Worm (Caenorhabditis elegans) whole organism, L4 larva: ENCODE measurements around the gene poml-4.

ENCODE experiments used
- F26F4.8 ChIP-seq: fragments of 200-800 bp; sonication (Bioruptor generic); conservative IDR thresholded peaks from 2 replicates; pipeline ENCODE4 v1.3.6; 2022; ENCODE audit warnings: missing genetic modification characterization, missing compliant biosample characterization
- F37D6.2 ChIP-seq: sonication (generic microtip); optimal IDR thresholded peaks from 2 replicates; lab custom pipeline; 2016; ENCODE audit warnings: mild to moderate bottlenecking, missing genetic modification characterization, missing compliant biosample characterization
- F49E8.2 ChIP-seq: sonication (generic microtip); optimal IDR thresholded peaks from 2 replicates; lab custom pipeline; 2016; ENCODE audit warnings: missing compliant biosample characterization, mild to moderate bottlenecking, missing genetic modification characterization, borderline replicate concordance
- Y48G9A.11 ChIP-seq: fragments of 200-800 bp; sonication (Bioruptor generic); IDR thresholded peaks from 2 replicates; pipeline ENCODE4 v1.3.6; 2022; ENCODE audit warnings: missing genetic modification reagents, missing genetic modification characterization, missing compliant biosample characterization
- Y5F2A.4 ChIP-seq: fragments of 200-800 bp; sonication (Bioruptor generic); optimal IDR thresholded peaks from 2 replicates; lab custom pipeline; 2018; ENCODE audit warnings: mild to moderate bottlenecking, missing genetic modification characterization, missing compliant biosample characterization
- ZK546.5 ChIP-seq, 2 experiments: sonication (generic microtip); optimal IDR thresholded peaks; 2 replicates each; lab custom pipeline; 2017; ENCODE audit warnings: missing biosample characterization in 2 of 2, missing genetic modification characterization in 2 of 2
- aha-1 ChIP-seq: fragments of 150-350 bp; peaks from one replicate; lab custom pipeline; 2014; ENCODE audit warnings: missing biosample characterization, missing genetic modification characterization
- ama-1 ChIP-seq: fragments of 150-350 bp; optimal IDR thresholded peaks from 2 replicates; lab custom pipeline; 2014; ENCODE audit warnings: inconsistent platforms, mixed read lengths
- arid-1 ChIP-seq: fragments of 200-800 bp; sonication (Bioruptor generic); conservative IDR thresholded peaks from 2 replicates; pipeline ENCODE4 v1.3.6; 2022; ENCODE audit warnings: missing genetic modification reagents, missing genetic modification characterization, missing compliant biosample characterization
- ceh-28 ChIP-seq: fragments of 150-350 bp; optimal IDR thresholded peaks from 2 replicates; lab custom pipeline; 2014; ENCODE audit warnings: missing biosample characterization, missing genetic modification reagents, missing genetic modification characterization
- ceh-44 ChIP-seq: fragments of 200-800 bp; sonication (Bioruptor generic); IDR thresholded peaks from 2 replicates; pipeline ENCODE4 v1.3.6; 2022; ENCODE audit warnings: missing genetic modification reagents, missing genetic modification characterization, missing compliant biosample characterization
- ceh-62 ChIP-seq: sonication (generic microtip); optimal IDR thresholded peaks from 2 replicates; lab custom pipeline; 2017; ENCODE audit warnings: missing biosample characterization, missing genetic modification characterization
- ces-1 ChIP-seq: fragments of 150-350 bp; sonication (generic microtip); optimal IDR thresholded peaks from 4 replicates; lab custom pipeline; 2014; ENCODE audit warnings: missing biosample characterization, missing genetic modification reagents, missing genetic modification characterization
- ctbp-1 ChIP-seq: fragments of 200-800 bp; sonication (Bioruptor generic); IDR thresholded peaks from 2 replicates; pipeline ENCODE4 v1.3.6; 2022; ENCODE audit warnings: missing genetic modification reagents, missing genetic modification characterization, missing compliant biosample characterization
- daf-16 ChIP-seq, 3 experiments: sonication (generic microtip); optimal IDR thresholded peaks; 2 replicates each; lab custom pipeline; 2016 to 2017; ENCODE audit warnings: missing genetic modification characterization in 3 of 3, missing genetic modification reagents in 3 of 3, mild to moderate bottlenecking in 2 of 3, missing compliant biosample characterization in 2 of 3, missing biosample characterization in 1 of 3, moderate library complexity in 1 of 3
- daf-19 ChIP-seq: fragments of 200-800 bp; sonication (Bioruptor generic); conservative IDR thresholded peaks from 2 replicates; pipeline ENCODE4 v1.3.6; 2022; ENCODE audit warnings: missing genetic modification characterization, missing compliant biosample characterization
- daf-8 ChIP-seq: fragments of 200-800 bp; sonication (Bioruptor generic); IDR thresholded peaks from 2 replicates; pipeline ENCODE4 v1.3.6; 2022; ENCODE audit warnings: missing genetic modification characterization, missing compliant biosample characterization
- dmd-9 ChIP-seq: fragments of 200-800 bp; sonication (Bioruptor generic); IDR thresholded peaks from 2 replicates; pipeline ENCODE4 v1.3.6; 2022; ENCODE audit warnings: missing genetic modification reagents, missing genetic modification characterization, missing compliant biosample characterization
- dve-1 ChIP-seq: sonication (generic microtip); optimal IDR thresholded peaks from 2 replicates; lab custom pipeline; 2017; ENCODE audit warnings: antibody characterized with exemption, mild to moderate bottlenecking, missing genetic modification characterization, missing compliant biosample characterization; ENCODE audit not compliant: insufficient read depth
- gei-8 ChIP-seq: fragments of 200-800 bp; sonication (Bioruptor generic); optimal IDR thresholded peaks from 2 replicates; lab custom pipeline; 2018; ENCODE audit warnings: mild to moderate bottlenecking, missing genetic modification characterization, missing compliant biosample characterization
- hmg-1.1 ChIP-seq: fragments of 200-800 bp; sonication (Bioruptor generic); IDR thresholded peaks from 2 replicates; pipeline ENCODE4 v1.3.6; 2022; ENCODE audit warnings: missing genetic modification reagents, missing genetic modification characterization, missing compliant biosample characterization
- lin-1 ChIP-seq: fragments of 200-800 bp; sonication (Bioruptor generic); IDR thresholded peaks from 2 replicates; pipeline ENCODE4 v1.3.6; 2022; ENCODE audit warnings: missing genetic modification reagents, missing genetic modification characterization, missing compliant biosample characterization
- lin-15B ChIP-seq: fragments of 150-350 bp; sonication (generic microtip); optimal IDR thresholded peaks from 3 replicates; lab custom pipeline; 2014; ENCODE audit warnings: missing biosample characterization, missing genetic modification characterization
- lsy-2 ChIP-seq, 2 experiments: fragments of 150-350 bp in 1 of 2; sonication (generic microtip) in 1 of 2; optimal IDR thresholded peaks; 2 replicates each; lab custom pipeline; 2014 to 2017; ENCODE audit warnings: missing biosample characterization in 2 of 2, missing genetic modification characterization in 2 of 2
- madf-9 ChIP-seq: fragments of 200-800 bp; sonication (Bioruptor generic); conservative IDR thresholded peaks from 2 replicates; pipeline ENCODE4 v1.3.6; 2022; ENCODE audit warnings: missing genetic modification reagents, missing genetic modification characterization, missing compliant biosample characterization
- mep-1 ChIP-seq: fragments of 150-350 bp; sonication (generic microtip); optimal IDR thresholded peaks from 3 replicates; lab custom pipeline; 2014; ENCODE audit warnings: missing biosample characterization, missing genetic modification characterization
- mes-2 ChIP-seq: sonication (generic microtip); optimal IDR thresholded peaks from 2 replicates; lab custom pipeline; 2016; ENCODE audit warnings: missing genotype, mild to moderate bottlenecking, missing genetic modification characterization, missing compliant biosample characterization; ENCODE audit not compliant: poor library complexity, severe bottlenecking
- mxl-3 ChIP-seq: fragments of 200-800 bp; sonication (Bioruptor generic); optimal IDR thresholded peaks from 2 replicates; lab custom pipeline; 2018; ENCODE audit warnings: mild to moderate bottlenecking, missing genetic modification characterization, missing compliant biosample characterization
- nhr-10 ChIP-seq: fragments of 150-350 bp; optimal IDR thresholded peaks from 2 replicates; lab custom pipeline; 2014; ENCODE audit warnings: missing biosample characterization, missing genetic modification characterization
- nhr-11 ChIP-seq: fragments of 150-350 bp; optimal IDR thresholded peaks from 2 replicates; lab custom pipeline; 2014; ENCODE audit warnings: missing biosample characterization, missing genetic modification characterization
- nhr-28 ChIP-seq: fragments of 150-350 bp; optimal IDR thresholded peaks from 2 replicates; lab custom pipeline; 2014; ENCODE audit warnings: missing biosample characterization, missing genetic modification characterization
- nhr-42 ChIP-seq: fragments of 200-800 bp; sonication (Bioruptor generic); IDR thresholded peaks from 2 replicates; pipeline ENCODE4 v1.3.6; 2022; ENCODE audit warnings: missing genetic modification characterization, missing compliant biosample characterization
- nhr-48 ChIP-seq: sonication (generic microtip); optimal IDR thresholded peaks from 2 replicates; lab custom pipeline; 2016; ENCODE audit warnings: mild to moderate bottlenecking, missing genetic modification characterization, missing compliant biosample characterization
- php-3 ChIP-seq: fragments of 200-800 bp; sonication (Bioruptor generic); IDR thresholded peaks from 2 replicates; pipeline ENCODE4 v1.3.6; 2022; ENCODE audit warnings: missing genetic modification reagents, missing genetic modification characterization, missing compliant biosample characterization
- pqm-1 ChIP-seq: sonication (generic microtip); optimal IDR thresholded peaks from 2 replicates; lab custom pipeline; 2017; ENCODE audit warnings: missing biosample characterization, missing genetic modification characterization
- set-16 ChIP-seq: fragments of 200-800 bp; sonication (Bioruptor generic); IDR thresholded peaks from 2 replicates; pipeline ENCODE4 v1.3.6; 2022; ENCODE audit warnings: missing genetic modification reagents, missing genetic modification characterization, missing compliant biosample characterization
- skn-1 ChIP-seq: fragments of 150-350 bp; optimal IDR thresholded peaks from 2 replicates; lab custom pipeline; 2014; ENCODE audit warnings: missing biosample characterization, missing genetic modification characterization
- spr-3 ChIP-seq: fragments of 200-800 bp; sonication (Bioruptor generic); optimal IDR thresholded peaks from 2 replicates; lab custom pipeline; 2018; ENCODE audit warnings: mild to moderate bottlenecking, missing genetic modification characterization, missing compliant biosample characterization
- tag-97 ChIP-seq: fragments of 200-800 bp; sonication (Bioruptor generic); IDR thresholded peaks from 2 replicates; pipeline ENCODE4 v1.3.6; 2022; ENCODE audit warnings: missing genetic modification characterization, missing compliant biosample characterization
- unc-62 ChIP-seq, 3 experiments: fragments of 150-350 bp in 1 of 3; sonication (generic microtip); optimal IDR thresholded peaks in 2 of 3; peaks in 1 of 3; 1 replicate in 1 of 3; 2 replicates in 2 of 3; lab custom pipeline; 2014 to 2017; ENCODE audit warnings: missing biosample characterization in 3 of 3, missing genetic modification characterization in 3 of 3, missing genetic modification reagents in 3 of 3, missing genotype in 1 of 3
- vab-7 ChIP-seq: fragments of 200-800 bp; sonication (Bioruptor generic); IDR thresholded peaks from 2 replicates; pipeline ENCODE4 v1.3.6; 2022; ENCODE audit warnings: missing genetic modification reagents, missing genetic modification characterization, missing compliant biosample characterization
- zfp-3 ChIP-seq: fragments of 200-800 bp; sonication (Bioruptor generic); conservative IDR thresholded peaks from 2 replicates; pipeline ENCODE4 v1.3.6; 2022; ENCODE audit warnings: missing genetic modification reagents, missing genetic modification characterization, missing compliant biosample characterization

The poml-4 gene

DNA sequence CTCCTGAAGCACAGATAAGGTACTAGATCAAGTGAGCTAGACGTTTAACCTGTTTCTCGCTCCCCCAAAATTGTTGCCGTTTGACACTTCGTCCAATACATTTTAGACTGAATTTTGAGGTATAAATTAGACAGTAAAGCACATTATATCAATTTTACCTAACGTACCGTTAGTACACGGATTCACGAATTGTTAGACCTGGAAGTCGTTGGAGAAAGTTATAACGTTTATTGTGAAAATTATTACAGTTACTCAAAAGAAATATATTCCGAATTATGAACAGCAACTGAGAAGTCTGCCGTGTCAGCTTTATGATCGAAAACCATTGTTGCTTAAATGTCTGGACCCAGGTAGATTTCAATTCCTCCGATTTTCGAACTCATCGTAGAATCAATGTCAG lies 20.1 kb downstream of the poml-4 start:
- no peak for TF ChIP-seq skn-1 (tag; lab: Kevin White, UChicago)
- TF ChIP-seq daf-8 (GFP tag; lab: Robert Waterston, UW), result no peak
- TF ChIP-seq mep-1, result no peak
- TF ChIP-seq lin-15B (tag; lab: Kevin White, UChicago), result no peak
- no peak for TF ChIP-seq zfp-3 (GFP tag; lab: Robert Waterston, UW)
- no peak for TF ChIP-seq ceh-62 (tag; lab: Kevin White, UChicago)
- no peak for TF ChIP-seq spr-3 (GFP tag; lab: Kevin White, UChicago)
- peak in 1 of 2 experiments; percentile 41 for TF ChIP-seq unc-62 (GFP tag; optimal IDR thresholded peaks at IDR 0.05 in 1 of 2; lab: Kevin White, UChicago)
- no peak for TF ChIP-seq unc-62 (tag; optimal IDR thresholded peaks at IDR 0.05; lab: Kevin White, UChicago)
- TF ChIP-seq lsy-2 (tag; optimal IDR thresholded peaks at IDR 0.05; lab: Kevin White, UChicago), result no peak

DNA sequence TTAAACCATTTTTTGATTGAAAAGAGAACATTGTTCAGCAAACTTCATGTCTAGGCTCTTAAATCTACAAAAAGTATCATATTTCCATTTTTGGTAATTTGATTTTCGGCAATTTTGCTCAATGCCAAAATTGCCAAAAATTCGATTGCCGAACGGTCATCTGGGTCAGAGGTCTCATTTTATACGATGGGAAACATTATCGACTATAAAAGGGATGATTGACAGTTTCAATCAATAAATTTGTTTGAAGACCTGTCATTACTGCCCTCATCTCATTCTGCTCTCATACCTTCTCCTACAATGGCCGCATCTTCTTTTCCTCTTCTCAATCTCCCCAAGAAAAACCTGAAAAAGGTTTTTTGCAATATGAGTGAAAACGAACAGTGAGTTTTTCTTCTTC lies 21.1 kb downstream of the poml-4 start, which contains the start of gene K05F6.14:
Gene K05F6.14 (plus strand): TSS at position 301 of the 400 bp plus-strand sequence.
- no peak for TF ChIP-seq ama-1
- no peak for TF ChIP-seq arid-1 (GFP tag; lab: Robert Waterston, UW)
- TF ChIP-seq madf-9, result no peak
- no peak for TF ChIP-seq Y5F2A.4
- TF ChIP-seq ctbp-1 (GFP tag; lab: Robert Waterston, UW), result no peak
- TF ChIP-seq spr-3 (GFP tag; lab: Kevin White, UChicago), result no peak
- TF ChIP-seq nhr-10 (tag; lab: Kevin White, UChicago), result no peak
- no peak for TF ChIP-seq set-16 (GFP tag; lab: Robert Waterston, UW)
- TF ChIP-seq F49E8.2, result no peak
- no peak for TF ChIP-seq nhr-48
- TF ChIP-seq tag-97 (GFP tag; lab: Robert Waterston, UW), result no peak
- TF ChIP-seq dve-1, result no peak
- TF ChIP-seq mes-2 (tag; lab: Kevin White, UChicago), result no peak
- no peak for TF ChIP-seq daf-19 (GFP tag; lab: Robert Waterston, UW)
- no peak for TF ChIP-seq gei-8
- TF ChIP-seq pqm-1 (tag; lab: Kevin White, UChicago), result no peak
- no peak for TF ChIP-seq nhr-28 (tag; lab: Kevin White, UChicago)
- TF ChIP-seq ces-1 (GFP tag; lab: Kevin White, UChicago), result no peak

- TF ChIP-seq F26F4.8 (no peak), vab-7 (GFP tag; lab: Robert Waterston, UW) (no peak), mes-2 (tag; lab: Kevin White, UChicago) (no peak), nhr-42 (GFP tag; lab: Robert Waterston, UW) (no peak), ZK546.5 (tag; optimal IDR thresholded peaks at IDR 0.05; lab: Kevin White, UChicago) (no peak), daf-16 (GFP tag; optimal IDR thresholded peaks at IDR 0.05; lab: Kevin White, UChicago) (no peak), daf-16 (tag; optimal IDR thresholded peaks at IDR 0.05; lab: Kevin White, UChicago) (no peak), ceh-44 (GFP tag; lab: Robert Waterston, UW) (no peak), mxl-3 (no peak), lin-1 (no peak), php-3 (GFP tag; lab: Robert Waterston, UW) (no peak), F37D6.2 (tag; lab: Kevin White, UChicago) (no peak), unc-62 (GFP tag; optimal IDR thresholded peaks at IDR 0.05 in 1 of 2; lab: Kevin White, UChicago) (no peak), unc-62 (tag; optimal IDR thresholded peaks at IDR 0.05; lab: Kevin White, UChicago) (no peak), nhr-11 (tag; lab: Kevin White, UChicago) (no peak), F49E8.2 (no peak), aha-1 (tag; lab: Kevin White, UChicago) (no peak), dmd-9 (no peak), ceh-28 (no peak), hmg-1.1 (GFP tag; lab: Robert Waterston, UW) (no peak), dve-1 (no peak), Y48G9A.11 (GFP tag; lab: Robert Waterston, UW) (no peak)
Observed at ce11 chrII:1567646-1568045, 26.9 kb downstream of the poml-4 start, which contains the start of gene K05F6.8. K05F6.8 (minus strand) TSS chrII:1567746.
